Worm (Caenorhabditis elegans) whole organism, young adult: ENCODE measurements around the gene spo-11.

Experiments
- B0336.3 ChIP-seq: fragments of 200-800 bp; sonication (Bioruptor generic); IDR thresholded peaks from 2 replicates; pipeline ENCODE4 v1.3.6; 2022; ENCODE audit warnings: missing genetic modification characterization, missing compliant biosample characterization
- F33H1.4 ChIP-seq: fragments of 200-800 bp; sonication (Bioruptor generic); IDR thresholded peaks from 2 replicates; pipeline ENCODE4 v1.3.6; 2022; ENCODE audit warnings: missing genetic modification reagents, missing genetic modification characterization, missing compliant biosample characterization
- F37B4.10 ChIP-seq: fragments of 200-800 bp; sonication (Bioruptor generic); IDR thresholded peaks from 2 replicates; pipeline ENCODE4 v1.3.6; 2022; ENCODE audit warnings: missing genetic modification characterization, missing compliant biosample characterization
- F49E8.2 ChIP-seq: sonication (generic microtip); optimal IDR thresholded peaks from 3 replicates; lab custom pipeline; 2017; ENCODE audit warnings: missing genetic modification characterization, mild to moderate bottlenecking, missing compliant biosample characterization, antibody characterized with exemption, moderate library complexity; ENCODE audit not compliant: insufficient read depth
- Y53G8AR.9 ChIP-seq: fragments of 200-800 bp; sonication (Bioruptor generic); conservative IDR thresholded peaks from 2 replicates; pipeline ENCODE4 v1.3.6; 2022; ENCODE audit warnings: missing genetic modification reagents, missing genetic modification characterization, missing compliant biosample characterization
- dpff-1 ChIP-seq: sonication (generic microtip); optimal IDR thresholded peaks from 2 replicates; lab custom pipeline; 2017; ENCODE audit warnings: mild to moderate bottlenecking, missing genetic modification characterization, missing compliant biosample characterization
- egrh-3 ChIP-seq: fragments of 200-800 bp; sonication (Bioruptor generic); IDR thresholded peaks from 2 replicates; pipeline ENCODE4 v1.3.6; 2022; ENCODE audit warnings: missing genetic modification reagents, missing genetic modification characterization, missing compliant biosample characterization
- hmg-1.2 ChIP-seq: fragments of 200-800 bp; sonication (Bioruptor generic); IDR thresholded peaks from 2 replicates; pipeline ENCODE4 v1.3.6; 2022; ENCODE audit warnings: missing genetic modification reagents, missing genetic modification characterization, missing compliant biosample characterization
- lsl-1 ChIP-seq: fragments of 200-800 bp; sonication (Bioruptor generic); optimal IDR thresholded peaks from 2 replicates; lab custom pipeline; 2018; ENCODE audit warnings: mild to moderate bottlenecking, missing genetic modification characterization, moderate library complexity, missing compliant biosample characterization
- nfya-1 ChIP-seq: sonication (generic microtip); optimal IDR thresholded peaks from 2 replicates; lab custom pipeline; 2017; ENCODE audit warnings: antibody characterized with exemption, missing compliant biosample characterization, missing genetic modification characterization, borderline replicate concordance; ENCODE audit not compliant: insufficient read depth
- unc-130 ChIP-seq: sonication (generic microtip); optimal IDR thresholded peaks from 2 replicates; lab custom pipeline; 2016; ENCODE audit warnings: missing genetic modification reagents, missing genetic modification characterization, missing compliant biosample characterization
- unc-62 ChIP-seq: fragments of 150-350 bp; optimal IDR thresholded peaks from 2 replicates; lab custom pipeline; 2014; ENCODE audit warnings: missing biosample characterization, missing genetic modification reagents, missing genetic modification characterization
- ztf-6 ChIP-seq: fragments of 200-800 bp; sonication (Bioruptor generic); IDR thresholded peaks from 2 replicates; pipeline ENCODE4 v1.3.6; 2022; ENCODE audit warnings: missing genetic modification reagents, missing genetic modification characterization, missing compliant biosample characterization

ce11 chrIV:11100271-11100670, 24.4 kb downstream of the spo-11 start, which contains the start of gene str-3:
- TF ChIP-seq dpff-1 (tag; lab: Kevin White, UChicago) = no peak
- no peak for TF ChIP-seq lsl-1 (GFP tag; lab: Kevin White, UChicago)
- no peak for TF ChIP-seq F49E8.2 (tag; lab: Kevin White, UChicago)
- TF ChIP-seq unc-62 (GFP tag; lab: Kevin White, UChicago) = no peak
- TF ChIP-seq nfya-1 (tag; lab: Kevin White, UChicago) = no peak
- TF ChIP-seq Y53G8AR.9 (GFP tag; lab: Robert Waterston, UW) = no peak
- no peak for TF ChIP-seq B0336.3 (GFP tag; lab: Robert Waterston, UW)
- TF ChIP-seq F33H1.4 = no peak
- no peak for TF ChIP-seq F37B4.10 (GFP tag; lab: Robert Waterston, UW)
- TF ChIP-seq ztf-6 = no peak
- no peak for TF ChIP-seq egrh-3
- no peak for TF ChIP-seq hmg-1.2
- no peak for TF ChIP-seq unc-130 (GFP tag; lab: Kevin White, UChicago)
